Worm (Caenorhabditis elegans) whole organism, mixed stage, embryonic: ENCODE data around the gene C18E9.5.

Source experiments
- M03D4.4 ChIP-seq: sonication (generic microtip); optimal IDR thresholded peaks from 2 replicates; lab custom pipeline; 2017; ENCODE audit warnings: mild to moderate bottlenecking, missing genetic modification characterization, missing compliant biosample characterization
- blmp-1 ChIP-seq: fragments of 150-350 bp; optimal IDR thresholded peaks from 2 replicates; lab custom pipeline; 2014; ENCODE audit warnings: missing biosample characterization, missing genetic modification characterization
- lsy-2 ChIP-seq: fragments of 150-350 bp; optimal IDR thresholded peaks from 2 replicates; lab custom pipeline; 2014; ENCODE audit warnings: missing biosample characterization, missing genetic modification characterization
- nhr-28 ChIP-seq: fragments of 150-350 bp; optimal IDR thresholded peaks from 2 replicates; lab custom pipeline; 2014; ENCODE audit warnings: missing biosample characterization, missing genetic modification characterization
- pha-4 ChIP-seq: fragments of 150-350 bp; optimal IDR thresholded peaks from 2 replicates; lab custom pipeline; 2018; ENCODE audit warnings: missing biosample characterization, missing genetic modification reagents, missing genetic modification characterization
- unc-62 ChIP-seq: fragments of 150-350 bp; optimal IDR thresholded peaks from 2 replicates; lab custom pipeline; 2014; ENCODE audit warnings: missing biosample characterization, missing genetic modification reagents, missing genetic modification characterization

DNA sequence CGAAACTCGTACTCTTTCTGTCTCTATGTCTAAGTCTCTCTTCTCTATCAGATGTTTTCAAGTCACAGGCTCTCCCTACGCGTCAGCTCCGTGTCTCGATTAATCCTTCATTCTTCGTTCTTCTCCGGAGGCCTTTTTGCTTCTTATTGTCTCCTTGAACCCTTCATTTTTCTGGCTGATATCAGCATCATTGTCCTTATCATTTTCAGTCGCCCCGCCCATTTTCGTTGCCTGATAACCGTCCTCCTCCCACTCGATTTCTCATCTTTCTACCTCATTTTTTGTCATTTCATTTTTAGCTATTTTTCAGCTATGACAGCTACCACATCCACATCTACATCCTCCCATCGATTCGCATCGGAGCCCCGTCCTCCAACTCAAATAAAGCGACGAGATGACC lies 47.6 kb upstream of the C18E9.5 start, which contains the start of gene B0457.6:
- TF ChIP-seq nhr-28 (no peak), pha-4 (no peak), M03D4.4 (tag; lab: Kevin White, UChicago) (no peak), lsy-2 (tag; lab: Kevin White, UChicago) (no peak), blmp-1 (no peak), unc-62 (GFP tag; lab: Kevin White, UChicago) (no peak)
